Fruit fly (Drosophila melanogaster) whole organism, prepupa: ENCODE measurements around the gene fred.
A peak's percentile ranks its signal among the peaks of the same experiment; 100 is the strongest.

Source experiments
- CG7368 ChIP-seq: fragments of 200-800 bp; sonication (Bioruptor generic); optimal IDR thresholded peaks from 3 replicates; lab custom pipeline; 2016; ENCODE audit warnings: missing biosample characterization, missing genetic modification characterization
- Hr38 ChIP-seq: sonication (Bioruptor generic); optimal IDR thresholded peaks from 2 replicates; lab custom pipeline; 2016; ENCODE audit warnings: missing biosample characterization, missing genetic modification characterization
- Hr39 ChIP-seq: fragments of 200-800 bp; sonication (Bioruptor generic); optimal IDR thresholded peaks from 2 replicates; lab custom pipeline; 2016; ENCODE audit warnings: missing biosample characterization, missing genetic modification characterization

- TF ChIP-seq Hr38 (GFP tag; lab: Kevin White, UChicago) (peak; percentile 32), Hr39 (GFP tag; lab: Kevin White, UChicago) (peak; percentile 72), CG7368 (GFP tag; lab: Kevin White, UChicago) (peak; percentile 17)
Measured at dm6 chr2L:3882172-3882571, 109.3 kb downstream of the fred start.
